Worm (Caenorhabditis elegans) whole organism, L1 larva: Measurements from ENCODE around the gene gyg-1.

Experiments
- C34B4.2 ChIP-seq: sonication (generic microtip); optimal IDR thresholded peaks from 2 replicates; lab custom pipeline; 2017; ENCODE audit warnings: mild to moderate bottlenecking, missing genetic modification characterization, missing compliant biosample characterization
- aly-2 ChIP-seq: fragments of 150-350 bp; optimal IDR thresholded peaks from 2 replicates; lab custom pipeline; 2014; ENCODE audit warnings: missing biosample characterization, missing genetic modification characterization
- blmp-1 ChIP-seq: fragments of 150-350 bp; optimal IDR thresholded peaks from 2 replicates; lab custom pipeline; 2014; ENCODE audit warnings: missing biosample characterization, missing genetic modification characterization
- ceh-82 ChIP-seq, 3 experiments: fragments of 150-350 bp in 1 of 3; sonication (generic microtip) in 2 of 3; optimal IDR thresholded peaks; 2 replicates each; lab custom pipeline; 2014 to 2017; ENCODE audit warnings: missing biosample characterization in 3 of 3, missing genetic modification characterization in 3 of 3
- ceh-90 ChIP-seq: sonication (generic microtip); optimal IDR thresholded peaks from 2 replicates; lab custom pipeline; 2016; ENCODE audit warnings: missing genetic modification characterization, missing compliant biosample characterization
- dsc-1 ChIP-seq: sonication (generic microtip); optimal IDR thresholded peaks from 2 replicates; lab custom pipeline; 2016; ENCODE audit warnings: mild to moderate bottlenecking, missing genetic modification characterization, missing compliant biosample characterization
- efl-1 ChIP-seq, 4 experiments: fragments of 150-350 bp; optimal IDR thresholded peaks in 3 of 4; peaks in 1 of 4; 1 replicate in 1 of 4; 2 replicates in 3 of 4; lab custom pipeline; 2014; ENCODE audit warnings: missing biosample characterization in 2 of 4, missing genetic modification characterization in 2 of 4, missing genetic modification reagents in 2 of 4
- egl-13 ChIP-seq: sonication (generic microtip); optimal IDR thresholded peaks from 2 replicates; lab custom pipeline; 2016; ENCODE audit warnings: missing genotype, missing genetic modification reagents, missing genetic modification characterization, missing compliant biosample characterization
- egl-27 ChIP-seq, 2 experiments: fragments of 150-350 bp in 1 of 2; sonication (generic microtip); optimal IDR thresholded peaks; 3 replicates each; lab custom pipeline; 2017 to 2018; ENCODE audit warnings: missing biosample characterization in 2 of 2, missing genetic modification characterization in 2 of 2, missing genetic modification reagents in 2 of 2
- elt-2 ChIP-seq: sonication (generic microtip); optimal IDR thresholded peaks from 2 replicates; lab custom pipeline; 2016; ENCODE audit warnings: missing genetic modification characterization, mild to moderate bottlenecking, inconsistent platforms, missing compliant biosample characterization, missing genetic modification reagents
- elt-3 ChIP-seq, 6 experiments: fragments of 150-350 bp in 1 of 6; sonication (generic microtip); optimal IDR thresholded peaks; 2 replicates each; lab custom pipeline; 2017 to 2018; ENCODE audit warnings: missing biosample characterization in 6 of 6, missing genetic modification characterization in 6 of 6, inconsistent platforms in 1 of 6
- fkh-10 ChIP-seq: sonication (generic microtip); optimal IDR thresholded peaks from 2 replicates; lab custom pipeline; 2017; ENCODE audit warnings: missing biosample characterization, missing genetic modification reagents, missing genetic modification characterization
- fkh-4 ChIP-seq: sonication (generic microtip); optimal IDR thresholded peaks from 2 replicates; lab custom pipeline; 2016; ENCODE audit warnings: missing compliant biosample characterization, missing genetic modification characterization, borderline replicate concordance
- fkh-8 ChIP-seq: sonication (generic microtip); optimal IDR thresholded peaks from 2 replicates; lab custom pipeline; 2016; ENCODE audit warnings: mild to moderate bottlenecking, missing genetic modification characterization, missing compliant biosample characterization
- fos-1 ChIP-seq: fragments of 150-350 bp; optimal IDR thresholded peaks from 2 replicates; lab custom pipeline; 2014; ENCODE audit warnings: missing biosample characterization, missing genetic modification characterization
- hlh-17 ChIP-seq: fragments of 200-800 bp; sonication (Bioruptor generic); optimal IDR thresholded peaks from 2 replicates; lab custom pipeline; 2018; ENCODE audit warnings: missing genetic modification characterization, mild to moderate bottlenecking, missing compliant biosample characterization, moderate library complexity, borderline replicate concordance
- hlh-4 ChIP-seq: sonication (generic microtip); optimal IDR thresholded peaks from 2 replicates; lab custom pipeline; 2016; ENCODE audit warnings: mild to moderate bottlenecking, missing genetic modification characterization, missing compliant biosample characterization
- lin-14 ChIP-seq: fragments of 200-800 bp; sonication (Bioruptor generic); optimal IDR thresholded peaks from 2 replicates; lab custom pipeline; 2018; ENCODE audit warnings: mild to moderate bottlenecking, missing genetic modification characterization, moderate library complexity, missing compliant biosample characterization
- lin-15B ChIP-seq: fragments of 150-350 bp; sonication (generic microtip); optimal IDR thresholded peaks from 3 replicates; lab custom pipeline; 2014; ENCODE audit warnings: missing biosample characterization, missing genetic modification characterization
- lin-39 ChIP-seq: fragments of 150-350 bp; optimal IDR thresholded peaks from 2 replicates; lab custom pipeline; 2014; ENCODE audit warnings: missing biosample characterization, missing genetic modification reagents, missing genetic modification characterization
- mab-9 ChIP-seq: fragments of 200-800 bp; sonication (Bioruptor generic); IDR thresholded peaks from 2 replicates; pipeline ENCODE4 v1.3.6; 2022; ENCODE audit warnings: missing genetic modification reagents, missing genetic modification characterization, missing compliant biosample characterization
- nhr-11 ChIP-seq: fragments of 150-350 bp; optimal IDR thresholded peaks from 2 replicates; lab custom pipeline; 2014; ENCODE audit warnings: missing biosample characterization, missing genetic modification characterization
- nhr-20 ChIP-seq: sonication (generic microtip); optimal IDR thresholded peaks from 2 replicates; lab custom pipeline; 2016; ENCODE audit warnings: mild to moderate bottlenecking, missing genetic modification characterization, missing compliant biosample characterization
- nhr-237 ChIP-seq: fragments of 150-350 bp; optimal IDR thresholded peaks from 2 replicates; lab custom pipeline; 2014; ENCODE audit warnings: missing biosample characterization, missing genetic modification characterization
- nhr-28 ChIP-seq: fragments of 150-350 bp; optimal IDR thresholded peaks from 2 replicates; lab custom pipeline; 2014; ENCODE audit warnings: missing biosample characterization, missing genetic modification characterization
- nhr-47 ChIP-seq: sonication (generic microtip); optimal IDR thresholded peaks from 2 replicates; lab custom pipeline; 2016; ENCODE audit warnings: mild to moderate bottlenecking, missing genetic modification characterization, moderate library complexity, missing compliant biosample characterization
- nhr-71 ChIP-seq: sonication (generic microtip); optimal IDR thresholded peaks from 2 replicates; lab custom pipeline; 2016; ENCODE audit warnings: mild to moderate bottlenecking, missing genetic modification characterization, moderate library complexity, missing compliant biosample characterization
- nhr-76 ChIP-seq: sonication (generic microtip); optimal IDR thresholded peaks from 2 replicates; lab custom pipeline; 2017; ENCODE audit warnings: missing biosample characterization, missing genetic modification characterization
- nhr-77 ChIP-seq: fragments of 150-350 bp; optimal IDR thresholded peaks from 2 replicates; lab custom pipeline; 2014; ENCODE audit warnings: missing biosample characterization, missing genetic modification characterization
- nhr-85 ChIP-seq: sonication (generic microtip); peaks from one replicate; lab custom pipeline; 2016; ENCODE audit warnings: missing genetic modification characterization, inconsistent platforms, missing compliant biosample characterization
- nhr-90 ChIP-seq: sonication (generic microtip); optimal IDR thresholded peaks from 2 replicates; lab custom pipeline; 2016; ENCODE audit warnings: mild to moderate bottlenecking, missing genetic modification characterization, missing compliant biosample characterization; ENCODE audit not compliant: poor library complexity
- skn-1 ChIP-seq: fragments of 150-350 bp; optimal IDR thresholded peaks from 2 replicates; lab custom pipeline; 2014; ENCODE audit warnings: missing biosample characterization, missing genetic modification characterization
- snu-23 ChIP-seq: sonication (generic microtip); optimal IDR thresholded peaks from 2 replicates; lab custom pipeline; 2016; ENCODE audit warnings: missing genetic modification characterization, missing compliant biosample characterization
- sox-4 ChIP-seq: sonication (generic microtip); optimal IDR thresholded peaks from 2 replicates; lab custom pipeline; 2016; ENCODE audit warnings: missing genetic modification characterization, missing compliant biosample characterization
- sptf-1 ChIP-seq: fragments of 150-350 bp; optimal IDR thresholded peaks from 2 replicates; lab custom pipeline; 2014; ENCODE audit warnings: missing biosample characterization, missing genetic modification characterization
- sup-37 ChIP-seq: fragments of 200-800 bp; sonication (Bioruptor generic); optimal IDR thresholded peaks from 2 replicates; lab custom pipeline; 2018; ENCODE audit warnings: mild to moderate bottlenecking, missing genetic modification characterization, missing compliant biosample characterization
- swsn-7 ChIP-seq: sonication (generic microtip); optimal IDR thresholded peaks from 2 replicates; lab custom pipeline; 2016; ENCODE audit warnings: missing genetic modification characterization, missing compliant biosample characterization
- tbx-2 ChIP-seq: sonication (generic microtip); optimal IDR thresholded peaks from 2 replicates; lab custom pipeline; 2016; ENCODE audit warnings: missing genetic modification characterization, missing compliant biosample characterization
- tlp-1 ChIP-seq: fragments of 150-350 bp; optimal IDR thresholded peaks from 2 replicates; lab custom pipeline; 2014; ENCODE audit warnings: missing biosample characterization, missing genetic modification characterization
- unc-62 ChIP-seq: fragments of 150-350 bp; optimal IDR thresholded peaks from 2 replicates; lab custom pipeline; 2014; ENCODE audit warnings: missing biosample characterization, missing genetic modification reagents, missing genetic modification characterization
- unc-98 ChIP-seq: fragments of 200-800 bp; sonication (Bioruptor generic); IDR thresholded peaks from 2 replicates; pipeline ENCODE4 v1.3.6; 2022; ENCODE audit warnings: missing genetic modification characterization, missing compliant biosample characterization
- xbp-1 ChIP-seq: sonication (generic microtip); optimal IDR thresholded peaks from 2 replicates; lab custom pipeline; 2016; ENCODE audit warnings: missing genetic modification characterization, missing compliant biosample characterization
- zip-4 ChIP-seq: fragments of 200-800 bp; sonication (Bioruptor generic); optimal IDR thresholded peaks from 2 replicates; lab custom pipeline; 2018; ENCODE audit warnings: mild to moderate bottlenecking, missing genetic modification characterization, moderate library complexity, missing compliant biosample characterization

gyg-1 gene

DNA sequence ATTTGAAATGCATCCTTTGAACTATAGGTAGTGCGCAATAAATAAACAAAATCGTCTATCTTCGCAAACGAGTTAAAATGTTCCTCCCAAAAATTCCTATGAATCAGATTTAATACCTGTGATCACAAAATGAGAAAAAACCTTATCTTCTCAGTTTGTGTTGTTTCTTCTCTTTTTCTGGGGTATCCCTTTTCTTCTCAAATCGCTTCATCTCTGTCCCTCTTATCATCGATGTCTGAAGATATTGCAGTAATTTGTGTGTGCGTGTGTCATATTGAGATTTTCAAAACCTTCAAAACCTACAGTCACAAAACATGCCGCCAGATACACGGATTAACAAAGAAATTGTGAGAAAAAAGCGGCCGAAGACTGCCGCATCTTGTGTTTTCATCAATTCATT is 41.7 kb upstream of the gyg-1 start, which contains the start of gene glt-1:
Gene glt-1, plus strand, starts transcription at position 251 of the 400 bp plus-strand sequence.
- peak; percentile 20 for TF ChIP-seq nhr-20 (tag; lab: Kevin White, UChicago)
- TF ChIP-seq egl-13 (tag; lab: Kevin White, UChicago) = no peak
- no peak for TF ChIP-seq sptf-1
- peak; percentile 56 for TF ChIP-seq lin-14 (GFP tag; lab: Kevin White, UChicago)
- TF ChIP-seq lin-39 (tag; lab: Kevin White, UChicago) = no peak
- no peak for TF ChIP-seq zip-4 (GFP tag; lab: Kevin White, UChicago)
- no peak for TF ChIP-seq nhr-237 (tag; lab: Kevin White, UChicago)
- no peak for TF ChIP-seq nhr-11 (tag; lab: Kevin White, UChicago)
- no peak for TF ChIP-seq egl-27 (tag; optimal IDR thresholded peaks at IDR 0.05; lab: Kevin White, UChicago)
- no peak for TF ChIP-seq fkh-4 (tag; lab: Kevin White, UChicago)
- no peak for TF ChIP-seq ceh-90 (tag; lab: Kevin White, UChicago)
- peak; percentile 28 for TF ChIP-seq nhr-71 (tag; lab: Kevin White, UChicago)
- no peak for TF ChIP-seq efl-1 (optimal IDR thresholded peaks at IDR 0.05; lab: Kevin White, UChicago)
- no peak for TF ChIP-seq efl-1 (GFP tag; optimal IDR thresholded peaks at IDR 0.05 in 1 of 2; lab: Kevin White, UChicago)
- TF ChIP-seq elt-3 (tag; optimal IDR thresholded peaks at IDR 0.05; lab: Kevin White, UChicago) = peak in 5 of 6 experiments; percentile 31 to 88 (median 68)
- TF ChIP-seq tbx-2 (tag; lab: Kevin White, UChicago) = peak; percentile 17
- no peak for TF ChIP-seq sup-37 (GFP tag; lab: Kevin White, UChicago)
- no peak for TF ChIP-seq unc-62 (GFP tag; lab: Kevin White, UChicago)
- no peak for TF ChIP-seq hlh-4 (tag; lab: Kevin White, UChicago)
- peak; percentile 37 for TF ChIP-seq snu-23
- no peak for TF ChIP-seq tlp-1
- TF ChIP-seq skn-1 = no peak
- TF ChIP-seq aly-2 (tag; lab: Kevin White, UChicago) = no peak
- TF ChIP-seq hlh-17 (GFP tag; lab: Kevin White, UChicago) = no peak
- TF ChIP-seq swsn-7 (tag; lab: Kevin White, UChicago) = no peak
- TF ChIP-seq blmp-1 = peak; percentile 61
- no peak for TF ChIP-seq lin-15B (tag; lab: Kevin White, UChicago)
- peak; percentile 51 for TF ChIP-seq nhr-85
- no peak for TF ChIP-seq mab-9 (GFP tag; lab: Robert Waterston, UW)
- TF ChIP-seq nhr-90 (tag; lab: Kevin White, UChicago) = no peak
- no peak for TF ChIP-seq fkh-8
- no peak for TF ChIP-seq ceh-82 (tag; optimal IDR thresholded peaks at IDR 0.05; lab: Kevin White, UChicago)
- TF ChIP-seq nhr-77 (tag; lab: Kevin White, UChicago) = no peak
- TF ChIP-seq, all 84 proteins: peak for 8

- TF ChIP-seq fos-1 (tag; lab: Kevin White, UChicago) (no peak), ceh-90 (tag; lab: Kevin White, UChicago) (no peak), fkh-4 (tag; lab: Kevin White, UChicago) (no peak)
Observed at ce11 chrX:3498953-3499352, 38.5 kb upstream of the gyg-1 start, which contains the start of gene C12D12.1. TSS of gene C12D12.1 (plus strand) at chrX:3499253.

DNA sequence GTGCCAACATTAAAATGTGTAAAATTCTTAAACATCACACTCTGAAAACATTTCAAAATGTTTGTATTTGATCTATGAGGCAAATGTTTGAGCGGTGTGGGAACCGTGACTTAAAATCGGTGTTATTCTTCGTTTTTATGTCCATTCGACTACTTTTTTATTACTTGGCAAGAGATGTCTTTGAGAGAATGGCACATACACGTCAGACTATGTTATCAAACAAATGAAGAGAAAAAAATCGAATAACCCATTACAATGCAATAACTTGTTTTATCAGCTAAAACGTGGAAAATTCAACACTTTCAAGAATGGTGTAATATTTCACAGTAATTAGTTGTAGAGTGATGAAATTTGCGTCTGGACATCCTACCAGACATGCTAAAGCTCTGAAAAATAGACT is 37.6 kb upstream of the gyg-1 start:
- TF ChIP-seq elt-2 (tag; lab: Kevin White, UChicago) (peak; percentile 25), nhr-47 (no peak)
- TF ChIP-seq, all 84 proteins: peak for 1

DNA sequence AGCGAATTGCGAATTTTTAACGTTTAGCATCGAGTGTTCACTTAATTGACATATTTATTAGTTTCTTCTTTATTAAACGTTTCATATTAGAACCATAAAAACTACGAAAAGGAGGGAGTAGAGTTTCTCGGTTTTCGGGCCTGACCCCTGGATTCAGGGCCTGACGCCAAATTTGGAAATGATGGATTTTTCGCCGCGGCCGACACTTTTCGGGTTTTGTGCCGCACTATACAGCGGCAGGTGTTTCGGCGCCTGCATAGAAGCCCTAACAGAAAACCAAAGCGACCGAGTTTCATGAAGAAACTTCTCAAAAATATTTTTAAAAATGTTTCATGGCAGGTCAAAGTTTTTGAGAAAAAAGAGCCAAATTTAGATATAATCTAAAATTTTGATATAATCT is 37.1 kb upstream of the gyg-1 start:
- no peak for TF ChIP-seq nhr-76 (tag; lab: Kevin White, UChicago)
- TF ChIP-seq xbp-1 (tag; lab: Kevin White, UChicago) = no peak
- no peak for TF ChIP-seq skn-1
- no peak for TF ChIP-seq fkh-10 (GFP tag; lab: Kevin White, UChicago)
- no peak for TF ChIP-seq fkh-4 (tag; lab: Kevin White, UChicago)
- TF ChIP-seq nhr-28 (tag; lab: Kevin White, UChicago) = no peak
- TF ChIP-seq lin-14 (GFP tag; lab: Kevin White, UChicago) = no peak
- TF ChIP-seq unc-98 (GFP tag; lab: Robert Waterston, UW) = no peak
- TF ChIP-seq elt-3 (tag; optimal IDR thresholded peaks at IDR 0.05; lab: Kevin White, UChicago) = no peak
- no peak for TF ChIP-seq tbx-2 (tag; lab: Kevin White, UChicago)
- no peak for TF ChIP-seq nhr-85
- TF ChIP-seq C34B4.2 (tag; lab: Kevin White, UChicago) = no peak
- no peak for TF ChIP-seq tlp-1
- no peak for TF ChIP-seq sox-4
- no peak for TF ChIP-seq hlh-17 (GFP tag; lab: Kevin White, UChicago)
- TF ChIP-seq egl-27 (tag; optimal IDR thresholded peaks at IDR 0.05; lab: Kevin White, UChicago) = no peak
- TF ChIP-seq dsc-1 (tag; lab: Kevin White, UChicago) = no peak
- TF ChIP-seq lin-39 (tag; lab: Kevin White, UChicago) = no peak
